Fruit fly (Drosophila melanogaster) whole organism, embryonic: ENCODE measurements around the gene Edg91.
A peak's percentile ranks its signal among the peaks of the same experiment; 100 is the strongest.

ENCODE experiments used
- ATbp ChIP-seq: fragments of 200-800 bp; sonication (Bioruptor generic); optimal IDR thresholded peaks from 2 replicates; lab custom pipeline; 2017; ENCODE audit warnings: missing biosample characterization, mild to moderate bottlenecking, missing genetic modification characterization, missing genetic modification reagents
- Bgb ChIP-seq: fragments of 200-800 bp; sonication (Bioruptor generic); IDR thresholded peaks from 2 replicates; pipeline ENCODE4 v1.3.6; 2022; ENCODE audit warnings: missing biosample characterization, missing genetic modification characterization; ENCODE audit not compliant: partially characterized antibody
- CG11398 ChIP-seq: fragments of 200-800 bp; sonication (Bioruptor generic); optimal IDR thresholded peaks from 2 replicates; lab custom pipeline; 2016; ENCODE audit warnings: missing biosample characterization, missing genetic modification characterization
- CG11560 ChIP-seq: fragments of 200-800 bp; sonication (Bioruptor generic); IDR thresholded peaks from 3 replicates; pipeline ENCODE4 v1.3.6; 2022; ENCODE audit warnings: missing biosample characterization, missing genetic modification characterization
- CG1233 ChIP-seq: fragments of 200-800 bp; sonication (Bioruptor generic); optimal IDR thresholded peaks from 4 replicates; lab custom pipeline; 2018; ENCODE audit warnings: missing biosample characterization, mild to moderate bottlenecking, missing genetic modification characterization
- CG1603 ChIP-seq: fragments of 200-800 bp; sonication (Bioruptor generic); optimal IDR thresholded peaks from 2 replicates; lab custom pipeline; 2019; ENCODE audit warnings: missing biosample characterization, mild to moderate bottlenecking, missing genetic modification characterization, moderate library complexity
- CG1647 ChIP-seq: fragments of 200-800 bp; sonication (Bioruptor generic); optimal IDR thresholded peaks from 3 replicates; lab custom pipeline; 2016; ENCODE audit warnings: missing biosample characterization, missing genetic modification characterization
- CG17328 ChIP-seq: fragments of 200-800 bp; sonication (Bioruptor generic); IDR thresholded peaks from 2 replicates; pipeline ENCODE4 v1.3.6; 2022; ENCODE audit warnings: missing biosample characterization, missing genetic modification characterization
- CG1792 ChIP-seq: fragments of 200-800 bp; sonication (Bioruptor generic); optimal IDR thresholded peaks from 2 replicates; lab custom pipeline; 2016; ENCODE audit warnings: missing biosample characterization, missing genetic modification characterization
- CG2129 ChIP-seq: fragments of 200-800 bp; sonication (Bioruptor generic); IDR thresholded peaks from 2 replicates; pipeline ENCODE4 v1.3.6; 2022; ENCODE audit warnings: missing biosample characterization, missing genetic modification characterization; ENCODE audit not compliant: partially characterized antibody
- CG34224 ChIP-seq: fragments of 200-800 bp; sonication (Bioruptor generic); IDR thresholded peaks from 3 replicates; pipeline ENCODE4 v1.3.6; 2022; ENCODE audit warnings: missing biosample characterization, missing genetic modification characterization; ENCODE audit not compliant: partially characterized antibody
- CG4282 ChIP-seq: fragments of 200-800 bp; sonication (Bioruptor generic); optimal IDR thresholded peaks from 2 replicates; lab custom pipeline; 2016; ENCODE audit warnings: missing biosample characterization, missing genetic modification characterization
- CG6654 ChIP-seq: fragments of 200-800 bp; sonication (Bioruptor generic); optimal IDR thresholded peaks from 2 replicates; lab custom pipeline; 2017; ENCODE audit warnings: missing biosample characterization, mild to moderate bottlenecking, missing genetic modification characterization
- CG6765 ChIP-seq: fragments of 200-800 bp; sonication (Bioruptor generic); optimal IDR thresholded peaks from 3 replicates; lab custom pipeline; 2017; ENCODE audit warnings: missing biosample characterization, mild to moderate bottlenecking, missing genetic modification characterization
- CG7839 ChIP-seq: fragments of 200-800 bp; sonication (Bioruptor generic); optimal IDR thresholded peaks from 3 replicates; lab custom pipeline; 2018; ENCODE audit warnings: missing biosample characterization, mild to moderate bottlenecking, missing genetic modification characterization, moderate library complexity
- CHES-1-like ChIP-seq: fragments of 200-800 bp; sonication (Bioruptor generic); optimal IDR thresholded peaks from 2 replicates; lab custom pipeline; 2016; ENCODE audit warnings: missing biosample characterization, missing genetic modification characterization
- Doc3 ChIP-seq: fragments of 200-800 bp; sonication (Bioruptor generic); IDR thresholded peaks from 3 replicates; pipeline ENCODE4 v1.3.6; 2022; ENCODE audit warnings: missing biosample characterization, missing genetic modification characterization; ENCODE audit not compliant: partially characterized antibody
- Drgx ChIP-seq: fragments of 200-800 bp; sonication (Bioruptor generic); IDR thresholded peaks from 2 replicates; pipeline ENCODE4 v1.3.6; 2022; ENCODE audit warnings: missing biosample characterization, missing genetic modification characterization
- ERR ChIP-seq: fragments of 200-800 bp; sonication (Bioruptor generic); optimal IDR thresholded peaks from 2 replicates; lab custom pipeline; 2016; ENCODE audit warnings: missing biosample characterization, missing genetic modification characterization
- Elba2 ChIP-seq: fragments of 200-800 bp; sonication (Bioruptor generic); optimal IDR thresholded peaks from 3 replicates; lab custom pipeline; 2016; ENCODE audit warnings: missing biosample characterization, missing genetic modification characterization
- H15 ChIP-seq: fragments of 200-800 bp; sonication (Bioruptor generic); IDR thresholded peaks from 3 replicates; pipeline ENCODE4 v1.3.6; 2022; ENCODE audit warnings: missing biosample characterization, missing genetic modification characterization
- Hr39 ChIP-seq: fragments of >200 bp; optimal IDR thresholded peaks from 2 replicates; lab custom pipeline; 2017
- MTF-1 ChIP-seq: fragments of 200-800 bp; sonication (Bioruptor generic); optimal IDR thresholded peaks from 2 replicates; lab custom pipeline; 2018; ENCODE audit warnings: missing biosample characterization, mild to moderate bottlenecking, missing genetic modification characterization, borderline replicate concordance
- NFAT ChIP-seq: fragments of 200-800 bp; sonication (Bioruptor generic); IDR thresholded peaks from 2 replicates; pipeline ENCODE4 v1.3.6; 2022; ENCODE audit warnings: missing biosample characterization, missing genetic modification characterization
- NK7.1 ChIP-seq: fragments of 200-800 bp; sonication (Bioruptor generic); optimal IDR thresholded peaks from 3 replicates; lab custom pipeline; 2016; ENCODE audit warnings: missing biosample characterization, missing genetic modification characterization
- Oli ChIP-seq: fragments of 200-800 bp; sonication (Bioruptor generic); optimal IDR thresholded peaks from 2 replicates; lab custom pipeline; 2018; ENCODE audit warnings: missing biosample characterization, mild to moderate bottlenecking, missing genetic modification characterization, moderate library complexity
- Side ChIP-seq: fragments of 200-800 bp; sonication (Bioruptor generic); optimal IDR thresholded peaks from 2 replicates; lab custom pipeline; 2016; ENCODE audit warnings: missing biosample characterization, missing genetic modification characterization
- Sry-β ChIP-seq: fragments of 200-800 bp; sonication (Bioruptor generic); optimal IDR thresholded peaks from 2 replicates; lab custom pipeline; 2018; ENCODE audit warnings: missing biosample characterization, mild to moderate bottlenecking, missing genetic modification characterization, moderate library complexity
- Stat92E ChIP-seq, 3 experiments: fragments of >200 bp in 2 of 3; fragments of 200-800 bp in 1 of 3; sonication (Bioruptor generic) in 1 of 3; optimal IDR thresholded peaks; 2 replicates each; lab custom pipeline; 2017 to 2019; ENCODE audit warnings: missing biosample characterization in 3 of 3, missing genetic modification characterization in 3 of 3, mild to moderate bottlenecking in 1 of 3, moderate library complexity in 1 of 3
- cato ChIP-seq: fragments of 200-800 bp; sonication (Bioruptor generic); optimal IDR thresholded peaks from 2 replicates; lab custom pipeline; 2016; ENCODE audit warnings: missing biosample characterization, missing genetic modification characterization, borderline replicate concordance
- crc ChIP-seq: fragments of 200-800 bp; sonication (Bioruptor generic); optimal IDR thresholded peaks from 2 replicates; lab custom pipeline; 2016; ENCODE audit warnings: missing biosample characterization, missing genetic modification characterization
- dm ChIP-seq: fragments of 200-800 bp; sonication (Bioruptor generic); optimal IDR thresholded peaks from 3 replicates; lab custom pipeline; 2016; ENCODE audit warnings: missing biosample characterization, missing genetic modification characterization
- fd3F ChIP-seq: fragments of 200-800 bp; sonication (Bioruptor generic); optimal IDR thresholded peaks from 2 replicates; lab custom pipeline; 2018; ENCODE audit warnings: missing biosample characterization, mild to moderate bottlenecking, missing genetic modification characterization, moderate library complexity
- fd64A ChIP-seq: fragments of 200-800 bp; sonication (Bioruptor generic); optimal IDR thresholded peaks from 3 replicates; lab custom pipeline; 2018; ENCODE audit warnings: missing biosample characterization, mild to moderate bottlenecking, missing genetic modification characterization
- gce ChIP-seq: fragments of 200-800 bp; sonication (Bioruptor generic); IDR thresholded peaks from 3 replicates; pipeline ENCODE4 v1.3.6; 2022; ENCODE audit warnings: missing biosample characterization, missing genetic modification characterization
- gem ChIP-seq: fragments of 200-800 bp; sonication (Bioruptor generic); optimal IDR thresholded peaks from 2 replicates; lab custom pipeline; 2019; ENCODE audit warnings: missing biosample characterization, mild to moderate bottlenecking, missing genetic modification characterization, moderate library complexity
- grn ChIP-seq: fragments of 200-800 bp; sonication (Bioruptor generic); optimal IDR thresholded peaks from 3 replicates; lab custom pipeline; 2017; ENCODE audit warnings: missing biosample characterization, missing genetic modification characterization
- luna ChIP-seq: fragments of 200-800 bp; sonication (Bioruptor generic); optimal IDR thresholded peaks from 2 replicates; lab custom pipeline; 2016; ENCODE audit warnings: missing biosample characterization, missing genetic modification characterization
- mam ChIP-seq: fragments of 200-800 bp; sonication (Bioruptor generic); optimal IDR thresholded peaks from 3 replicates; lab custom pipeline; 2016; ENCODE audit warnings: missing biosample characterization, missing genetic modification characterization
- nau ChIP-seq: fragments of 200-800 bp; sonication (Bioruptor generic); optimal IDR thresholded peaks from 3 replicates; lab custom pipeline; 2017; ENCODE audit warnings: missing biosample characterization, mild to moderate bottlenecking, missing genetic modification characterization, missing genetic modification reagents
- nerfin-2 ChIP-seq: fragments of 200-800 bp; sonication (Bioruptor generic); IDR thresholded peaks from 2 replicates; pipeline ENCODE4 v1.3.6; 2022; ENCODE audit warnings: missing biosample characterization, missing genetic modification characterization; ENCODE audit not compliant: partially characterized antibody
- peb ChIP-seq: fragments of 200-800 bp; sonication (Bioruptor generic); IDR thresholded peaks from 2 replicates; pipeline ENCODE4 v1.3.6; 2022; ENCODE audit warnings: missing biosample characterization, missing genetic modification characterization
- pho ChIP-seq: fragments of 200-800 bp; sonication (Bioruptor generic); optimal IDR thresholded peaks from 2 replicates; lab custom pipeline; 2016; ENCODE audit warnings: missing biosample characterization, missing genetic modification characterization
- phol ChIP-seq: fragments of 200-800 bp; sonication (Bioruptor generic); optimal IDR thresholded peaks from 3 replicates; lab custom pipeline; 2018; ENCODE audit warnings: missing biosample characterization, mild to moderate bottlenecking, missing genetic modification characterization, moderate library complexity
- slbo ChIP-seq: fragments of 200-800 bp; sonication (Bioruptor generic); IDR thresholded peaks from 2 replicates; pipeline ENCODE4 v1.3.6; 2022; ENCODE audit warnings: missing biosample characterization, missing genetic modification characterization
- sug ChIP-seq: fragments of 200-800 bp; optimal IDR thresholded peaks from 2 replicates; lab custom pipeline; 2019; ENCODE audit warnings: missing biosample characterization, mild to moderate bottlenecking, missing genetic modification characterization, moderate library complexity
- tgo ChIP-seq: fragments of 200-800 bp; sonication (Bioruptor generic); IDR thresholded peaks from 3 replicates; pipeline ENCODE4 v1.3.6; 2022; ENCODE audit warnings: missing biosample characterization, missing genetic modification characterization
- tll ChIP-seq, 2 experiments: fragments of 200-800 bp in 1 of 2; fragments of >200 bp in 1 of 2; sonication (Bioruptor generic) in 1 of 2; optimal IDR thresholded peaks; 2 replicates each; lab custom pipeline; 2017 to 2019; ENCODE audit warnings: missing biosample characterization in 2 of 2, missing genetic modification characterization in 2 of 2, mild to moderate bottlenecking in 1 of 2, moderate library complexity in 1 of 2
- yki ChIP-seq: fragments of >200 bp; optimal IDR thresholded peaks from 3 replicates; lab custom pipeline; 2018

Edg91 gene

dm6 chr3R:17617121-17617975 is 6.0 kb upstream of the Edg91 start (continued):
- TF ChIP-seq tgo (GFP tag; lab: Robert Waterston, UW) (no peak), mam (GFP tag; lab: Kevin White, UChicago) (peak; percentile 10), ERR (GFP tag; lab: Kevin White, UChicago) (peak; percentile 27), CG17328 (GFP tag; lab: Robert Waterston, UW) (no peak), gem (tag; lab: Kevin White, UChicago) (peak; percentile 20), H15 (GFP tag; lab: Robert Waterston, UW) (no peak), CG6765 (no peak), CG34224 (GFP tag; lab: Robert Waterston, UW) (peak; percentile 54; the same call in 2 of the 3 replicates), crc (GFP tag; lab: Kevin White, UChicago) (no peak), Doc3 (0 out of 3 replicates have a peak, but pooled peaks have one; percentile 21), CG4282 (GFP tag; lab: Kevin White, UChicago) (no peak), grn (GFP tag; lab: Kevin White, UChicago) (no peak), CG2129 (GFP tag; lab: Robert Waterston, UW) (no peak), Side (no peak), nau (GFP tag; lab: Kevin White, UChicago) (peak; percentile 20), NFAT (GFP tag; lab: Robert Waterston, UW) (peak; percentile 49; the same call in 1 of the 2 replicates), peb (GFP tag; lab: Robert Waterston, UW) (no peak), CHES-1-like (GFP tag; lab: Kevin White, UChicago) (no peak), nerfin-2 (GFP tag; lab: Robert Waterston, UW) (no peak; the same call in 1 of the 2 replicates), CG6654 (GFP tag; lab: Kevin White, UChicago) (no peak), Sry-β (GFP tag; lab: Kevin White, UChicago) (no peak), Stat92E (GFP tag; optimal IDR thresholded peaks at IDR 0.05; lab: Kevin White, UChicago) (peak in 1 of 3 experiments; percentile 71), MTF-1 (GFP tag; lab: Kevin White, UChicago) (no peak), phol (no peak), CG1792 (no peak), CG11398 (GFP tag; lab: Kevin White, UChicago) (no peak), CG11560 (tag; lab: Robert Waterston, UW) (no peak), CG1647 (GFP tag; lab: Kevin White, UChicago) (no peak), Elba2 (GFP tag; lab: Kevin White, UChicago) (no peak), fd3F (GFP tag; lab: Kevin White, UChicago) (no peak), Bgb (GFP tag; lab: Robert Waterston, UW) (peak; percentile 51), Oli (no peak), gce (GFP tag; lab: Robert Waterston, UW) (no peak), slbo (GFP tag; lab: Robert Waterston, UW) (peak; percentile 70), Drgx (GFP tag; lab: Robert Waterston, UW) (no peak), fd64A (GFP tag; lab: Kevin White, UChicago) (no peak), pho (peak; percentile 12), Hr39 (no peak), tll (GFP tag; optimal IDR thresholded peaks at IDR 0.05; lab: Kevin White, UChicago) (peak in 1 of 2 experiments; percentile 43), CG1603 (tag; lab: Kevin White, UChicago) (peak; percentile 19), CG1233 (GFP tag; lab: Kevin White, UChicago) (no peak), NK7.1 (GFP tag; lab: Kevin White, UChicago) (no peak), yki (lab: Kevin White, UChicago) (no peak), sug (tag; lab: Kevin White, UChicago) (no peak), dm (GFP tag; lab: Kevin White, UChicago) (no peak), CG7839 (tag; lab: Kevin White, UChicago) (no peak), luna (no peak), ATbp (GFP tag; lab: Kevin White, UChicago) (peak; percentile 9), cato (GFP tag; lab: Kevin White, UChicago) (no peak)
